Worm (Caenorhabditis elegans) whole organism, early embryonic: Measurements from ENCODE around the gene hlh-17.

Experiments
- B0310.2 ChIP-seq: sonication (generic microtip); optimal IDR thresholded peaks from 2 replicates; lab custom pipeline; 2016; ENCODE audit warnings: mild to moderate bottlenecking, missing genetic modification characterization, missing compliant biosample characterization
- F13C5.2 ChIP-seq: sonication (generic microtip); optimal IDR thresholded peaks from 2 replicates; lab custom pipeline; 2017; ENCODE audit warnings: mild to moderate bottlenecking, missing genetic modification characterization, inconsistent platforms, missing compliant biosample characterization
- aly-1 ChIP-seq: sonication (generic microtip); optimal IDR thresholded peaks from 2 replicates; lab custom pipeline; 2016; ENCODE audit warnings: missing genetic modification characterization, missing compliant biosample characterization
- ama-1 ChIP-seq: fragments of 150-350 bp; optimal IDR thresholded peaks from 2 replicates; lab custom pipeline; 2014
- ceh-13 ChIP-seq: fragments of 200-800 bp; sonication (Bioruptor generic); optimal IDR thresholded peaks from 2 replicates; lab custom pipeline; 2018; ENCODE audit warnings: mild to moderate bottlenecking, missing genetic modification characterization, missing compliant biosample characterization
- ceh-36 ChIP-seq: sonication (generic microtip); optimal IDR thresholded peaks from 2 replicates; lab custom pipeline; 2016; ENCODE audit warnings: missing genetic modification characterization, inconsistent platforms, missing compliant biosample characterization
- ets-7 ChIP-seq: sonication (generic microtip); optimal IDR thresholded peaks from 2 replicates; lab custom pipeline; 2016; ENCODE audit warnings: missing genotype, missing genetic modification characterization, missing compliant biosample characterization
- flt-1 ChIP-seq: fragments of 200-800 bp; sonication (Bioruptor generic); IDR thresholded peaks from 2 replicates; pipeline ENCODE4 v1.3.6; 2022; ENCODE audit warnings: missing genetic modification characterization, missing compliant biosample characterization
- hmbx-1 ChIP-seq: sonication (generic microtip); optimal IDR thresholded peaks from 2 replicates; lab custom pipeline; 2016; ENCODE audit warnings: mild to moderate bottlenecking, missing genetic modification characterization, missing compliant biosample characterization
- hmg-4 ChIP-seq: fragments of 200-800 bp; sonication (Bioruptor generic); optimal IDR thresholded peaks from 2 replicates; lab custom pipeline; 2018; ENCODE audit warnings: mild to moderate bottlenecking, missing genetic modification characterization, missing compliant biosample characterization
- hnd-1 ChIP-seq: sonication (generic microtip); optimal IDR thresholded peaks from 2 replicates; lab custom pipeline; 2016; ENCODE audit warnings: missing genetic modification characterization, missing compliant biosample characterization
- pes-1 ChIP-seq: fragments of 200-800 bp; sonication (Bioruptor generic); IDR thresholded peaks from 2 replicates; pipeline ENCODE4 v1.3.6; 2022; ENCODE audit warnings: missing genetic modification reagents, missing genetic modification characterization, missing compliant biosample characterization
- scrt-1 ChIP-seq: fragments of 200-800 bp; sonication (Bioruptor generic); IDR thresholded peaks from 2 replicates; pipeline ENCODE4 v1.3.6; 2022; ENCODE audit warnings: missing genetic modification characterization, missing compliant biosample characterization
- sea-1 ChIP-seq: fragments of 200-800 bp; sonication (Bioruptor generic); conservative IDR thresholded peaks from 2 replicates; pipeline ENCODE4 v1.3.6; 2022; ENCODE audit warnings: missing genetic modification characterization, missing compliant biosample characterization
- tbx-11 ChIP-seq: fragments of 200-800 bp; sonication (Bioruptor generic); IDR thresholded peaks from 2 replicates; pipeline ENCODE4 v1.3.6; 2022; ENCODE audit warnings: missing genetic modification characterization, missing compliant biosample characterization
- tbx-37 ChIP-seq: fragments of 200-800 bp; sonication (Bioruptor generic); conservative IDR thresholded peaks from 2 replicates; pipeline ENCODE4 v1.3.6; 2022; ENCODE audit warnings: missing genetic modification reagents, missing genetic modification characterization, missing compliant biosample characterization
- tra-4 ChIP-seq: sonication (generic microtip); optimal IDR thresholded peaks from 2 replicates; lab custom pipeline; 2017; ENCODE audit warnings: missing genetic modification characterization, missing compliant biosample characterization

hlh-17 gene

DNA sequence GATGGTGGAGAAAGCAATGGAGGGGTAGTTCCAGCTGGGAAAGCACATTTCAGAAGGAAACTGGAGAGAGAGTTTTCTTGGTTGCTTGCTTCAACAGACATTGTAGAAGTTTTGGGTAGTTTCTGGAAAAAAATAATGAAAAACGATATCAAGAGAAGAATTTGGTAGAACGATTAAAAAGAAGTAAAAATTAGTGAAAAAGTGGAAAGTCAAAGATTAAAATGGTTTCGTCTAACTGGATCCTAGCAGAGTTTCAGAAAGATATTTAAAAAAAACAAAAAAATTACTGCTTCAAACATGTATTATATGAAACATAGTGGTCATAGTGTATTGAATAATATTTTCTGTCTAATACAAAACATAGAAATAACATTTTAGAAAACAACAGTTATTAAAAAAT is 22.7 kb downstream of the hlh-17 start, which contains the start of gene F38C2.7:
F38C2.7 (minus strand) TSS at position 101 of the 400 bp plus-strand sequence.
- TF ChIP-seq tbx-37 (GFP tag; lab: Robert Waterston, UW) (no peak), ets-7 (tag; lab: Kevin White, UChicago) (no peak), scrt-1 (no peak), pes-1 (GFP tag; lab: Robert Waterston, UW) (no peak), sea-1 (GFP tag; lab: Robert Waterston, UW) (no peak)

DNA sequence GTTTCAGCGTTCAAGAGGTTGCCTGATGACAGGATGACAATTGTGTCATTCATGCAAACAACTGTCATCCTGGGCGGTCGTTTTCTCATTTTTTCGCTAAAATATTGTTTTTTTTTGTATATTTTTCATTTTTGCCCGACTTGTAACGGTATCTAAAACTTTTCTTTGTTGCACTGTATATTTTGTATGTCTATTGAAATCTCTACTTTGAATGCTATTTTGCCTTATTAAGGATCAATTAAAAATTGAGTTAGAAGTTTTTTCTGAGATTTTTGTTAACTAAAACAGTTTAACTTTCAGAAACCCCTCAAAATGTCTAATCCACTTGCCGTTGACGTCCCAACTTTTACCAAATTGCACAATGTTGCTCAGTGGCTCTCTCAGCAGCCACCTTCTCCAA is 23.3 kb downstream of the hlh-17 start, which contains the start of gene ccch-2:
ccch-2 (plus strand) TSS at position 301 of the 400 bp plus-strand sequence.
- TF ChIP-seq sea-1 (GFP tag; lab: Robert Waterston, UW) = no peak
- no peak for TF ChIP-seq scrt-1
- TF ChIP-seq B0310.2 (tag; lab: Kevin White, UChicago) = no peak
- TF ChIP-seq tbx-37 (GFP tag; lab: Robert Waterston, UW) = no peak
- no peak for TF ChIP-seq ceh-13 (GFP tag; lab: Kevin White, UChicago)
- TF ChIP-seq F13C5.2 (tag; lab: Kevin White, UChicago) = no peak
- no peak for TF ChIP-seq pes-1 (GFP tag; lab: Robert Waterston, UW)
- TF ChIP-seq ama-1 (lab: Kevin White, UChicago) = no peak
- no peak for TF ChIP-seq tbx-11 (GFP tag; lab: Robert Waterston, UW)
- no peak for TF ChIP-seq flt-1 (GFP tag; lab: Robert Waterston, UW)
- TF ChIP-seq ceh-36 (tag; lab: Kevin White, UChicago) = no peak
- TF ChIP-seq hnd-1 (tag; lab: Kevin White, UChicago) = no peak
- no peak for TF ChIP-seq ets-7 (tag; lab: Kevin White, UChicago)
- no peak for TF ChIP-seq hmbx-1 (tag; lab: Kevin White, UChicago)
- TF ChIP-seq aly-1 (tag; lab: Kevin White, UChicago) = no peak

DNA sequence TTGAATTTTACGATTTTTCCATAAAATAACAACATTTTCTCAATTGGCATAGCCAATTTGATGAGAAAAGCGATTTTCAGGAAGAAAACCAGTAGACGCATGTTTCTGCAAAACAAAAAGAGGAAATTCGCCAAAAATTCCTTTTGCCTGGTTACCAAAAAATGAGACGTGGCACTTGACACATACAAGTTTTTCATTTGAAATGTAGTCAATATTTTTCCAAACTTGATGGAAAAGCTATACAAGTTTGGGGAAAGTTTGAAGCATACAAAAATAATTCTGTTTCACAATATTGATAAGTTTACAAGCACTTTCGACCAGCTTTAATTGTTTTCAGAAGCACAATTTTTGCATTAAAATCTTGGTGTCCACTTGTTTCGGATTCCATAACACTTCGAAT is 26.1 kb downstream of the hlh-17 start, which contains the start of gene clec-191:
clec-191 (minus strand) TSS at position 101 of the 400 bp plus-strand sequence.
- TF ChIP-seq ceh-36 (tag; lab: Kevin White, UChicago) (no peak), hmg-4 (GFP tag; lab: Kevin White, UChicago) (no peak), flt-1 (GFP tag; lab: Robert Waterston, UW) (no peak)

DNA sequence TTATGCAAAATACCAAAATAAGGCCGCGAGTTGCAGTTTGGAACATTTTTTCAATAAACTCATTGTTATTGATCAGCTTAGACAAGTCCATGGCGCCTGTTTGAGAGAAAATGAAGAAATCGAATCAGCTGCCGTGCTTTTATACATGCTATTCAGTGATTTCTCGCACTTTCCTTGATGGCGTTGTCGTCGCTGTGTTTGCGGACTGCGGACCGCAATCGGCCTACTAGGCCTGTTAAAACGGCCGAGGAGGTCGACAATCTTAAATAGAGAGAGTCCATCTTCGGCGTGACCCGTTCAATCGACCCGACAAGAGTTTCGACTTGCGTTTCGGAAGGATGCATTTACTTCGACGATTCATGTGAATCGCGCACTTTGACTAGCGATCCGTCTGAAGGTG is 36.2 kb downstream of the hlh-17 start, which contains the start of gene srz-75:
srz-75 (minus strand) TSS at position 101 of the 400 bp plus-strand sequence.
- TF ChIP-seq hmg-4 (GFP tag; lab: Kevin White, UChicago) = no peak
- no peak for TF ChIP-seq hnd-1 (tag; lab: Kevin White, UChicago)
- no peak for TF ChIP-seq sea-1 (GFP tag; lab: Robert Waterston, UW)
- TF ChIP-seq F13C5.2 (tag; lab: Kevin White, UChicago) = no peak

DNA sequence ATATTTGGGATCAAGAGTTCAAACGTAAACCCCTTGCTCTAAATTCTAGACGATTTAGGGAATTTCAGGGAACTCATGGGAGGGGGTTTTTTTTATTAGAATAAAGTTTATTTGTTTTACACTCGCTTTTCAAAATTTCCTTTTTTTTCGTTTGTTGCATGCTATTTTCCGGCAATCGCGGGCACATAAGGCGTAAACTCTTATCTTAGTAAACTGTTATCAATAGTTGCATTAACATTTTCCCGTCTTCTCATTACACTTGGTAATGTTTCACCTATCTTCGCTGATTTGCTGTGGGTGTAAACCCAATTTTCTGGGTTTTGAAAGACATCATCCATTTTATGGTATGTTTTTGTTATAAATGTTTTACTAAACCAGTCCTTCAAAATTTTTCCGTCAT is 39.3 kb downstream of the hlh-17 start:
- TF ChIP-seq ets-7 (tag; lab: Kevin White, UChicago) = no peak
- no peak for TF ChIP-seq ama-1 (lab: Kevin White, UChicago)
- TF ChIP-seq scrt-1 = no peak
- no peak for TF ChIP-seq B0310.2 (tag; lab: Kevin White, UChicago)
- TF ChIP-seq ceh-36 (tag; lab: Kevin White, UChicago) = no peak
- no peak for TF ChIP-seq hmbx-1 (tag; lab: Kevin White, UChicago)

DNA sequence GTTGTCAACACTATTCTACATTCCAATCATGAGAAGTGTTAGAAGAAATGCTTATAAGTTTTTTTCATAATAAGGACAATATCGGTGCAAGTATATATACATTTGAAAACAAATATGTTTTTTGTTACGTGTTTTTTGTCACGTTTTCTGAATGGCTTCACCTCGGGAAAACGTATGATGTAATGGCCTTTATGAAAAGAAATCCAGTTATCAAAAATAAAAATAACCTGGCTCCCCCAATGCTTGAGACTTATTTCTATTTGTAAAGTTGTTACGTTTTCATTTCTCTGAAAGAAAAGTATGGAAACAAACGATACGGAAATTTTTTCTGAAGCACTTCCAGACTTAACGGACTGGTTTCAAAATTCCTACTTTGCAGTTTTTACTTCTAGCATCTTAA is 44.3 kb downstream of the hlh-17 start, which contains the start of gene srz-72:
srz-72 (plus strand) TSS at position 301 of the 400 bp plus-strand sequence.
- TF ChIP-seq F13C5.2 (tag; lab: Kevin White, UChicago) (no peak), ceh-36 (tag; lab: Kevin White, UChicago) (no peak), scrt-1 (no peak), tbx-11 (GFP tag; lab: Robert Waterston, UW) (no peak), ama-1 (lab: Kevin White, UChicago) (no peak), sea-1 (GFP tag; lab: Robert Waterston, UW) (no peak), hnd-1 (tag; lab: Kevin White, UChicago) (no peak), ets-7 (tag; lab: Kevin White, UChicago) (no peak), aly-1 (tag; lab: Kevin White, UChicago) (no peak), B0310.2 (tag; lab: Kevin White, UChicago) (no peak), tbx-37 (GFP tag; lab: Robert Waterston, UW) (no peak), pes-1 (GFP tag; lab: Robert Waterston, UW) (no peak), tra-4 (no peak)
